Worm (Caenorhabditis elegans) whole organism, young adult: ENCODE results near the gene nhr-127.

Source experiments
- B0019.2 ChIP-seq: fragments of 200-800 bp; sonication (Bioruptor generic); conservative IDR thresholded peaks from 2 replicates; pipeline ENCODE4 v1.3.6; 2022; ENCODE audit warnings: missing genetic modification reagents, missing genetic modification characterization, missing compliant biosample characterization
- B0035.1 ChIP-seq: sonication (generic microtip); optimal IDR thresholded peaks from 2 replicates; lab custom pipeline; 2016; ENCODE audit warnings: missing genetic modification characterization, mild to moderate bottlenecking, missing compliant biosample characterization, missing genotype, missing genetic modification reagents
- B0261.1 ChIP-seq: sonication (generic microtip); optimal IDR thresholded peaks from 2 replicates; lab custom pipeline; 2016; ENCODE audit warnings: mild to moderate bottlenecking, missing genetic modification characterization, moderate library complexity, missing compliant biosample characterization
- D2030.7 ChIP-seq: fragments of 200-800 bp; sonication (Bioruptor generic); IDR thresholded peaks from 2 replicates; pipeline ENCODE4 v1.3.6; 2022; ENCODE audit warnings: missing genetic modification reagents, missing genetic modification characterization, missing compliant biosample characterization
- F10E7.11 ChIP-seq: sonication (generic microtip); optimal IDR thresholded peaks from 2 replicates; lab custom pipeline; 2017; ENCODE audit warnings: mild to moderate bottlenecking, missing genetic modification characterization, moderate library complexity, missing compliant biosample characterization
- F33H1.4 ChIP-seq: fragments of 200-800 bp; sonication (Bioruptor generic); IDR thresholded peaks from 2 replicates; pipeline ENCODE4 v1.3.6; 2022; ENCODE audit warnings: missing genetic modification reagents, missing genetic modification characterization, missing compliant biosample characterization
- F55B11.4 ChIP-seq: sonication (generic microtip); optimal IDR thresholded peaks from 2 replicates; lab custom pipeline; 2016; ENCODE audit warnings: missing compliant biosample characterization, missing genetic modification characterization, borderline replicate concordance; ENCODE audit not compliant: insufficient read depth
- K11D2.4 ChIP-seq: fragments of 200-800 bp; sonication (Bioruptor generic); IDR thresholded peaks from 2 replicates; pipeline ENCODE4 v1.3.6; 2022; ENCODE audit warnings: missing genetic modification reagents, missing genetic modification characterization, missing compliant biosample characterization
- Y53G8AR.9 ChIP-seq: fragments of 200-800 bp; sonication (Bioruptor generic); conservative IDR thresholded peaks from 2 replicates; pipeline ENCODE4 v1.3.6; 2022; ENCODE audit warnings: missing genetic modification reagents, missing genetic modification characterization, missing compliant biosample characterization
- Y56A3A.18 ChIP-seq: fragments of 200-800 bp; sonication (Bioruptor generic); IDR thresholded peaks from 2 replicates; pipeline ENCODE4 v1.3.6; 2022; ENCODE audit warnings: missing genetic modification reagents, missing genetic modification characterization, missing compliant biosample characterization
- atf-7 ChIP-seq: sonication (generic microtip); optimal IDR thresholded peaks from 2 replicates; lab custom pipeline; 2017; ENCODE audit warnings: mild to moderate bottlenecking, missing genetic modification characterization, missing compliant biosample characterization
- attf-5 ChIP-seq: fragments of 200-800 bp; sonication (Bioruptor generic); optimal IDR thresholded peaks from 2 replicates; lab custom pipeline; 2018; ENCODE audit warnings: mild to moderate bottlenecking, missing genetic modification characterization, missing compliant biosample characterization
- attf-6 ChIP-seq: fragments of 200-800 bp; sonication (Bioruptor generic); IDR thresholded peaks from 2 replicates; pipeline ENCODE4 v1.3.6; 2022; ENCODE audit warnings: missing genetic modification reagents, missing genetic modification characterization, missing compliant biosample characterization
- ccch-3 ChIP-seq: fragments of 200-800 bp; sonication (Bioruptor generic); optimal IDR thresholded peaks from 2 replicates; lab custom pipeline; 2018; ENCODE audit warnings: mild to moderate bottlenecking, missing genetic modification characterization, missing compliant biosample characterization
- ceh-100 ChIP-seq: fragments of 200-800 bp; sonication (Bioruptor generic); IDR thresholded peaks from 2 replicates; pipeline ENCODE4 v1.3.6; 2022; ENCODE audit warnings: missing genetic modification reagents, missing genetic modification characterization, missing compliant biosample characterization
- ceh-27 ChIP-seq: fragments of 200-800 bp; sonication (Bioruptor generic); optimal IDR thresholded peaks from 2 replicates; lab custom pipeline; 2018; ENCODE audit warnings: mild to moderate bottlenecking, missing genetic modification characterization, moderate library complexity, missing compliant biosample characterization
- ceh-40 ChIP-seq: fragments of 200-800 bp; sonication (Bioruptor generic); IDR thresholded peaks from 2 replicates; pipeline ENCODE4 v1.3.6; 2022; ENCODE audit warnings: missing genetic modification characterization, missing compliant biosample characterization
- ceh-79 ChIP-seq: sonication (generic microtip); optimal IDR thresholded peaks from 2 replicates; lab custom pipeline; 2017; ENCODE audit warnings: mild to moderate bottlenecking, missing genetic modification characterization, missing compliant biosample characterization
- ceh-91 ChIP-seq: fragments of 200-800 bp; sonication (Bioruptor generic); IDR thresholded peaks from 2 replicates; pipeline ENCODE4 v1.3.6; 2022; ENCODE audit warnings: missing genetic modification reagents, missing genetic modification characterization, missing compliant biosample characterization
- chd-7 ChIP-seq: sonication (generic microtip); optimal IDR thresholded peaks from 2 replicates; lab custom pipeline; 2016; ENCODE audit warnings: mild to moderate bottlenecking, missing genetic modification characterization, moderate library complexity, missing compliant biosample characterization
- die-1 ChIP-seq: sonication (generic microtip); optimal IDR thresholded peaks from 2 replicates; lab custom pipeline; 2016; ENCODE audit warnings: missing genotype, mild to moderate bottlenecking, missing genetic modification characterization, missing compliant biosample characterization
- dpl-1 ChIP-seq: fragments of 150-350 bp; optimal IDR thresholded peaks from 2 replicates; lab custom pipeline; 2014; ENCODE audit warnings: missing biosample characterization, missing genetic modification reagents, missing genetic modification characterization
- egl-18 ChIP-seq: fragments of 200-800 bp; sonication (Bioruptor generic); IDR thresholded peaks from 2 replicates; pipeline ENCODE4 v1.3.6; 2022; ENCODE audit warnings: missing genetic modification reagents, missing genetic modification characterization, missing compliant biosample characterization
- ets-4 ChIP-seq: fragments of 200-800 bp; sonication (Bioruptor generic); optimal IDR thresholded peaks from 2 replicates; lab custom pipeline; 2018; ENCODE audit warnings: mild to moderate bottlenecking, missing genetic modification characterization, missing compliant biosample characterization
- hlh-26 ChIP-seq: fragments of 200-800 bp; sonication (Bioruptor generic); conservative IDR thresholded peaks from 2 replicates; pipeline ENCODE4 v1.3.6; 2022; ENCODE audit warnings: missing genetic modification reagents, missing genetic modification characterization, missing compliant biosample characterization
- hmg-1.2 ChIP-seq: fragments of 200-800 bp; sonication (Bioruptor generic); IDR thresholded peaks from 2 replicates; pipeline ENCODE4 v1.3.6; 2022; ENCODE audit warnings: missing genetic modification reagents, missing genetic modification characterization, missing compliant biosample characterization
- let-607 ChIP-seq, 2 experiments: fragments of 200-800 bp in 1 of 2; sonication (Bioruptor generic) in 1 of 2; sonication (generic microtip) in 1 of 2; optimal IDR thresholded peaks; 2 replicates each; lab custom pipeline; 2016 to 2018; ENCODE audit warnings: mild to moderate bottlenecking in 2 of 2, missing compliant biosample characterization in 2 of 2, missing genetic modification characterization in 2 of 2, moderate library complexity in 2 of 2, missing genotype in 1 of 2
- lin-26 ChIP-seq: fragments of 200-800 bp; sonication (Bioruptor generic); IDR thresholded peaks from 2 replicates; pipeline ENCODE4 v1.3.6; 2022; ENCODE audit warnings: missing genetic modification reagents, missing genetic modification characterization, missing compliant biosample characterization
- lin-35 ChIP-seq, 3 experiments: fragments of 150-350 bp in 2 of 3; sonication (generic microtip) in 1 of 3; optimal IDR thresholded peaks; 2 replicates each; lab custom pipeline; 2014 to 2018; ENCODE audit warnings: missing biosample characterization in 3 of 3, missing genetic modification characterization in 3 of 3, missing genetic modification reagents in 3 of 3
- lin-54 ChIP-seq: fragments of 200-800 bp; sonication (Bioruptor generic); optimal IDR thresholded peaks from 2 replicates; lab custom pipeline; 2018; ENCODE audit warnings: mild to moderate bottlenecking, missing genetic modification characterization, missing compliant biosample characterization
- lsl-1 ChIP-seq: fragments of 200-800 bp; sonication (Bioruptor generic); optimal IDR thresholded peaks from 2 replicates; lab custom pipeline; 2018; ENCODE audit warnings: mild to moderate bottlenecking, missing genetic modification characterization, moderate library complexity, missing compliant biosample characterization
- madf-6 ChIP-seq: fragments of 200-800 bp; sonication (Bioruptor generic); IDR thresholded peaks from 2 replicates; pipeline ENCODE4 v1.3.6; 2022; ENCODE audit warnings: missing genetic modification reagents, missing genetic modification characterization, missing compliant biosample characterization
- madf-8 ChIP-seq: fragments of 200-800 bp; sonication (Bioruptor generic); conservative IDR thresholded peaks from 2 replicates; pipeline ENCODE4 v1.3.6; 2022; ENCODE audit warnings: missing genetic modification reagents, missing genetic modification characterization, missing compliant biosample characterization
- mcd-1 ChIP-seq: fragments of 200-800 bp; sonication (Bioruptor generic); IDR thresholded peaks from 2 replicates; pipeline ENCODE4 v1.3.6; 2022; ENCODE audit warnings: missing genetic modification reagents, missing genetic modification characterization, missing compliant biosample characterization
- nfya-1 ChIP-seq: sonication (generic microtip); optimal IDR thresholded peaks from 2 replicates; lab custom pipeline; 2017; ENCODE audit warnings: antibody characterized with exemption, missing compliant biosample characterization, missing genetic modification characterization, borderline replicate concordance; ENCODE audit not compliant: insufficient read depth
- nhr-179 ChIP-seq: sonication (generic microtip); optimal IDR thresholded peaks from 2 replicates; lab custom pipeline; 2016; ENCODE audit warnings: mild to moderate bottlenecking, missing genetic modification characterization, missing compliant biosample characterization
- nhr-27 ChIP-seq: fragments of 200-800 bp; sonication (Bioruptor generic); optimal IDR thresholded peaks from 2 replicates; lab custom pipeline; 2018; ENCODE audit warnings: mild to moderate bottlenecking, missing genetic modification characterization, moderate library complexity, missing compliant biosample characterization
- nhr-80 ChIP-seq: sonication (generic microtip); optimal IDR thresholded peaks from 2 replicates; lab custom pipeline; 2016; ENCODE audit warnings: missing genetic modification characterization, missing compliant biosample characterization
- snpc-4 ChIP-seq, 5 experiments: fragments of 150-350 bp in 1 of 5; sonication (generic microtip) in 4 of 5; optimal IDR thresholded peaks; 2 replicates each; lab custom pipeline; 2014 to 2018; ENCODE audit warnings: missing genetic modification characterization in 5 of 5, missing biosample characterization in 3 of 5, antibody characterized with exemption in 2 of 5, mild to moderate bottlenecking in 2 of 5, missing compliant biosample characterization in 2 of 5, missing genotype in 2 of 5, moderate library complexity in 2 of 5, missing genetic modification reagents in 1 of 5
- sptf-2 ChIP-seq: fragments of 200-800 bp; sonication (Bioruptor generic); optimal IDR thresholded peaks from 2 replicates; lab custom pipeline; 2018; ENCODE audit warnings: mild to moderate bottlenecking, missing genetic modification characterization, missing compliant biosample characterization
- unc-62 ChIP-seq: fragments of 150-350 bp; optimal IDR thresholded peaks from 2 replicates; lab custom pipeline; 2014; ENCODE audit warnings: missing biosample characterization, missing genetic modification reagents, missing genetic modification characterization
- zfh-2 ChIP-seq: fragments of 200-800 bp; sonication (Bioruptor generic); conservative IDR thresholded peaks from 2 replicates; pipeline ENCODE4 v1.3.6; 2022; ENCODE audit warnings: missing genetic modification reagents, missing genetic modification characterization, missing compliant biosample characterization
- ztf-18 ChIP-seq: sonication (generic microtip); optimal IDR thresholded peaks from 2 replicates; lab custom pipeline; 2016; ENCODE audit warnings: missing genotype, mild to moderate bottlenecking, missing genetic modification characterization, missing compliant biosample characterization
- ztf-26 ChIP-seq: sonication (generic microtip); optimal IDR thresholded peaks from 2 replicates; lab custom pipeline; 2017; ENCODE audit warnings: missing genetic modification characterization, missing compliant biosample characterization
- ztf-3 ChIP-seq: fragments of 200-800 bp; sonication (Bioruptor generic); optimal IDR thresholded peaks from 2 replicates; lab custom pipeline; 2018; ENCODE audit warnings: mild to moderate bottlenecking, missing genetic modification characterization, missing compliant biosample characterization

The nhr-127 gene

DNA sequence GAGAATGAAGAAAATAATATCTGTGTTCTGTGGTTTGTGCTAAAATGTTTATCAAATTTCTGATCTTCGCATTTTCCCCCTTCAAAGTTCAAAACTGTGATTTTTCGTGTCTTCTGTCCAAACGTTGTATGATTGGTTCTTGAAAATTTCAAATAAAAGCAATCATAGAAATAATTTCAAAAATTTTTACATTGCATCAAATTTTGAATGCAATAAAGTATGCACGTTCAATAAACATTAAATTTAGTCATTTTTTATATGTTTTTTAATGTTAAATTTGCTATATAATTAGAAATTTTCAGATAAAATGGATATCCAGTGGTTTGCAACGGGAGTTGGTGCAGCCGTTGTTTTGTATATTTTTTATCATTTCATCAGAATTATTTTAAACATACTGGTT is 35.8 kb upstream of the nhr-127 start, which contains the start of gene stdh-2:
Gene stdh-2, plus strand, starts transcription at position 301 of the 400 bp plus-strand sequence.
- no peak for TF ChIP-seq B0019.2 (GFP tag; lab: Robert Waterston, UW)
- TF ChIP-seq ztf-3, result no peak
- no peak for TF ChIP-seq ztf-26
- TF ChIP-seq Y53G8AR.9 (GFP tag; lab: Robert Waterston, UW), result no peak
- TF ChIP-seq nhr-27 (tag; lab: Kevin White, UChicago), result no peak
- no peak for TF ChIP-seq F55B11.4 (tag; lab: Kevin White, UChicago)
- no peak for TF ChIP-seq ztf-18 (tag; lab: Kevin White, UChicago)
- TF ChIP-seq sptf-2, result no peak
- no peak for TF ChIP-seq chd-7

DNA sequence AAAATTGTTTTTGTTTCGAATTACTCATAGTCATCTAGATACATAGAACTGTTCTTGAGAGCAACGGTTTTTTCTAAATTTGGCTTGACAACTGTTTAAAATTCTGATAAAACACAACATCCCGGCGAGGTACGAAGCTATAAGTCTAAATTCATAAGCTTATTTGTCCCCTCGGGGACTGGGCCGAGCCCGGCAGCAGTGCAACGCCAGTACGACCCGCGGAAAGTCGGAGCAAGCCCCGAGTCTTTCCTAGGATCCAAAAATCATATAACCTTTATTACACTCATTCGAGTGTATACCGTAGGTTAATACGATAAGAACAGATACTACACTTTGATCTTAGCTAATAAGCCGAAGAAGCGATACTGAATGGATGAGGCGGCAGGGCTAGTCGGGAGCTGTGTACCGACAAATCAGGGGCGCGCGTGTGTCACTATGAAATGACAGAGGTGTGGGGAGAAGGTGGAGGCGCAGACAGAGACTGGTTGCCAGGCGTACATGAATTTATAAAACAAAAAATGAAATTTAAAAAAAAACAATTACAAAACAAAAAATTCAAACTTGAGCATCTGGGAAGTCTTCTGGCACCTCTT is 34.2 kb upstream of the nhr-127 start:
- TF ChIP-seq ceh-100, result peak; percentile 40; the same call in 1 of the 2 replicates
- peak; percentile 89 for TF ChIP-seq snpc-4 (GFP tag; optimal IDR thresholded peaks at IDR 0.05; lab: Kevin White, UChicago)
- TF ChIP-seq snpc-4 (tag; optimal IDR thresholded peaks at IDR 0.05; lab: Kevin White, UChicago), result peak; percentile 82 to 97 (median 92)
- 0 out of 2 replicates have a peak, but pooled peaks have one; percentile 20 for TF ChIP-seq zfh-2 (GFP tag; lab: Robert Waterston, UW)
- no peak for TF ChIP-seq B0035.1 (tag; lab: Kevin White, UChicago)
- no peak for TF ChIP-seq attf-5 (GFP tag; lab: Kevin White, UChicago)
- TF ChIP-seq D2030.7 (GFP tag; lab: Robert Waterston, UW), result peak; percentile 76
- TF ChIP-seq ceh-91 (GFP tag; lab: Robert Waterston, UW), result no peak
- TF ChIP-seq hmg-1.2 (GFP tag; lab: Robert Waterston, UW), result peak; percentile 91
- peak; percentile 27 for TF ChIP-seq ztf-18 (tag; lab: Kevin White, UChicago)
- no peak for TF ChIP-seq ceh-79
- TF ChIP-seq die-1 (tag; lab: Kevin White, UChicago), result peak; percentile 45
- no peak for TF ChIP-seq ets-4 (GFP tag; lab: Kevin White, UChicago)
- TF ChIP-seq madf-8 (GFP tag; lab: Robert Waterston, UW), result 0 out of 2 replicates have a peak, but pooled peaks have one; percentile 11
- TF ChIP-seq lin-35 (GFP tag; optimal IDR thresholded peaks at IDR 0.05; lab: Kevin White, UChicago), result no peak
- TF ChIP-seq Y56A3A.18 (GFP tag; lab: Robert Waterston, UW), result 0 out of 2 replicates have a peak, but pooled peaks have one; percentile 40
- TF ChIP-seq lin-54 (GFP tag; lab: Kevin White, UChicago), result peak; percentile 16
- no peak for TF ChIP-seq ccch-3 (GFP tag; lab: Kevin White, UChicago)
- no peak for TF ChIP-seq nfya-1
- TF ChIP-seq mcd-1 (GFP tag; lab: Robert Waterston, UW), result peak; percentile 32
- no peak for TF ChIP-seq hlh-26
- no peak for TF ChIP-seq let-607 (tag; optimal IDR thresholded peaks at IDR 0.05; lab: Kevin White, UChicago)
- no peak for TF ChIP-seq nhr-80
- TF ChIP-seq K11D2.4 (GFP tag; lab: Robert Waterston, UW), result no peak
- TF ChIP-seq lin-26 (GFP tag; lab: Robert Waterston, UW), result peak; percentile 82
- TF ChIP-seq ceh-40 (GFP tag; lab: Robert Waterston, UW), result no peak
- TF ChIP-seq B0261.1 (tag; lab: Kevin White, UChicago), result peak; percentile 21
- peak; percentile 64 for TF ChIP-seq lsl-1 (GFP tag; lab: Kevin White, UChicago)
- TF ChIP-seq nhr-179 (tag; lab: Kevin White, UChicago), result no peak
- peak; percentile 14; the same call in 1 of the 2 replicates for TF ChIP-seq F33H1.4 (GFP tag; lab: Robert Waterston, UW)
- TF ChIP-seq madf-6 (GFP tag; lab: Robert Waterston, UW), result peak; percentile 73
- no peak for TF ChIP-seq dpl-1 (GFP tag; lab: Kevin White, UChicago)
- no peak for TF ChIP-seq egl-18
- no peak for TF ChIP-seq F10E7.11 (tag; lab: Kevin White, UChicago)
- TF ChIP-seq ceh-27 (GFP tag; lab: Kevin White, UChicago), result no peak
- no peak for TF ChIP-seq unc-62
- TF ChIP-seq Y53G8AR.9 (GFP tag; lab: Robert Waterston, UW), result 0 out of 2 replicates have a peak, but pooled peaks have one; percentile 44
- TF ChIP-seq atf-7, result no peak
- TF ChIP-seq attf-6, result peak; percentile 96
